Worm (Caenorhabditis elegans) whole organism, young adult: Measurements from ENCODE around the gene C34D4.3.

Source experiments
- C17E4.6 ChIP-seq: fragments of 200-800 bp; sonication (Bioruptor generic); IDR thresholded peaks from 2 replicates; pipeline ENCODE4 v1.3.6; 2022; ENCODE audit warnings: missing genetic modification reagents, missing genetic modification characterization, missing compliant biosample characterization
- F22D6.2 ChIP-seq: sonication (generic microtip); optimal IDR thresholded peaks from 2 replicates; lab custom pipeline; 2016; ENCODE audit warnings: mild to moderate bottlenecking, missing genetic modification characterization, missing compliant biosample characterization
- F37B4.10 ChIP-seq: fragments of 200-800 bp; sonication (Bioruptor generic); IDR thresholded peaks from 2 replicates; pipeline ENCODE4 v1.3.6; 2022; ENCODE audit warnings: missing genetic modification characterization, missing compliant biosample characterization
- F39B2.1 ChIP-seq: fragments of 200-800 bp; sonication (Bioruptor generic); IDR thresholded peaks from 2 replicates; pipeline ENCODE4 v1.3.6; 2022; ENCODE audit warnings: missing genetic modification reagents, missing genetic modification characterization, missing compliant biosample characterization
- F52B5.7 ChIP-seq: sonication (generic microtip); optimal IDR thresholded peaks from 2 replicates; lab custom pipeline; 2016; ENCODE audit warnings: mild to moderate bottlenecking, missing genetic modification characterization, missing compliant biosample characterization
- Y56A3A.18 ChIP-seq: fragments of 200-800 bp; sonication (Bioruptor generic); IDR thresholded peaks from 2 replicates; pipeline ENCODE4 v1.3.6; 2022; ENCODE audit warnings: missing genetic modification reagents, missing genetic modification characterization, missing compliant biosample characterization
- aptf-3 ChIP-seq: fragments of 200-800 bp; sonication (Bioruptor generic); IDR thresholded peaks from 2 replicates; pipeline ENCODE4 v1.3.6; 2022; ENCODE audit warnings: missing genetic modification characterization, missing compliant biosample characterization
- atf-7 ChIP-seq: sonication (generic microtip); optimal IDR thresholded peaks from 2 replicates; lab custom pipeline; 2017; ENCODE audit warnings: mild to moderate bottlenecking, missing genetic modification characterization, missing compliant biosample characterization
- ceh-100 ChIP-seq: fragments of 200-800 bp; sonication (Bioruptor generic); IDR thresholded peaks from 2 replicates; pipeline ENCODE4 v1.3.6; 2022; ENCODE audit warnings: missing genetic modification reagents, missing genetic modification characterization, missing compliant biosample characterization
- ceh-40 ChIP-seq: fragments of 200-800 bp; sonication (Bioruptor generic); IDR thresholded peaks from 2 replicates; pipeline ENCODE4 v1.3.6; 2022; ENCODE audit warnings: missing genetic modification characterization, missing compliant biosample characterization
- dox-1 ChIP-seq: fragments of 200-800 bp; sonication (Bioruptor generic); IDR thresholded peaks from 2 replicates; pipeline ENCODE4 v1.3.6; 2022; ENCODE audit warnings: missing genetic modification reagents, missing genetic modification characterization, missing compliant biosample characterization
- dpl-1 ChIP-seq: fragments of 150-350 bp; optimal IDR thresholded peaks from 2 replicates; lab custom pipeline; 2014; ENCODE audit warnings: missing biosample characterization, missing genetic modification reagents, missing genetic modification characterization
- egl-18 ChIP-seq: fragments of 200-800 bp; sonication (Bioruptor generic); IDR thresholded peaks from 2 replicates; pipeline ENCODE4 v1.3.6; 2022; ENCODE audit warnings: missing genetic modification reagents, missing genetic modification characterization, missing compliant biosample characterization
- him-1 ChIP-seq: sonication (generic microtip); optimal IDR thresholded peaks from 2 replicates; lab custom pipeline; 2016; ENCODE audit warnings: missing genotype, missing genetic modification reagents, missing genetic modification characterization, missing compliant biosample characterization
- hrde-1 ChIP-seq: sonication (generic microtip); optimal IDR thresholded peaks from 2 replicates; lab custom pipeline; 2016; ENCODE audit warnings: missing genetic modification characterization, mild to moderate bottlenecking, missing compliant biosample characterization, moderate library complexity, missing genotype, missing genetic modification reagents, borderline replicate concordance
- let-607 ChIP-seq, 2 experiments: fragments of 200-800 bp in 1 of 2; sonication (Bioruptor generic) in 1 of 2; sonication (generic microtip) in 1 of 2; optimal IDR thresholded peaks; 2 replicates each; lab custom pipeline; 2016 to 2018; ENCODE audit warnings: mild to moderate bottlenecking in 2 of 2, missing compliant biosample characterization in 2 of 2, missing genetic modification characterization in 2 of 2, moderate library complexity in 2 of 2, missing genotype in 1 of 2
- lin-54 ChIP-seq: fragments of 200-800 bp; sonication (Bioruptor generic); optimal IDR thresholded peaks from 2 replicates; lab custom pipeline; 2018; ENCODE audit warnings: mild to moderate bottlenecking, missing genetic modification characterization, missing compliant biosample characterization
- lsl-1 ChIP-seq: fragments of 200-800 bp; sonication (Bioruptor generic); optimal IDR thresholded peaks from 2 replicates; lab custom pipeline; 2018; ENCODE audit warnings: mild to moderate bottlenecking, missing genetic modification characterization, moderate library complexity, missing compliant biosample characterization
- lsy-27 ChIP-seq: sonication (generic microtip); optimal IDR thresholded peaks from 2 replicates; lab custom pipeline; 2017; ENCODE audit warnings: missing genetic modification characterization, mild to moderate bottlenecking, missing compliant biosample characterization, antibody characterized with exemption, missing genotype, borderline replicate concordance; ENCODE audit not compliant: insufficient read depth
- madf-3 ChIP-seq: fragments of 200-800 bp; sonication (Bioruptor generic); IDR thresholded peaks from 2 replicates; pipeline ENCODE4 v1.3.6; 2022; ENCODE audit warnings: missing genetic modification reagents, missing genetic modification characterization, missing compliant biosample characterization
- madf-6 ChIP-seq: fragments of 200-800 bp; sonication (Bioruptor generic); IDR thresholded peaks from 2 replicates; pipeline ENCODE4 v1.3.6; 2022; ENCODE audit warnings: missing genetic modification reagents, missing genetic modification characterization, missing compliant biosample characterization
- madf-8 ChIP-seq: fragments of 200-800 bp; sonication (Bioruptor generic); conservative IDR thresholded peaks from 2 replicates; pipeline ENCODE4 v1.3.6; 2022; ENCODE audit warnings: missing genetic modification reagents, missing genetic modification characterization, missing compliant biosample characterization
- mel-28 ChIP-seq: sonication (generic microtip); optimal IDR thresholded peaks from 2 replicates; lab custom pipeline; 2016; ENCODE audit warnings: borderline replicate concordance, mild to moderate bottlenecking, missing genetic modification characterization, missing compliant biosample characterization
- nhr-120 ChIP-seq: fragments of 200-800 bp; sonication (Bioruptor generic); IDR thresholded peaks from 2 replicates; pipeline ENCODE4 v1.3.6; 2022; ENCODE audit warnings: missing genetic modification characterization, missing compliant biosample characterization
- nhr-80 ChIP-seq: sonication (generic microtip); optimal IDR thresholded peaks from 2 replicates; lab custom pipeline; 2016; ENCODE audit warnings: missing genetic modification characterization, missing compliant biosample characterization
- pbrm-1 ChIP-seq: fragments of 200-800 bp; sonication (Bioruptor generic); IDR thresholded peaks from 2 replicates; pipeline ENCODE4 v1.3.6; 2022; ENCODE audit warnings: missing genetic modification reagents, missing genetic modification characterization, missing compliant biosample characterization
- pha-4 ChIP-seq: fragments of 150-350 bp; sonication (generic microtip); optimal IDR thresholded peaks from 2 replicates; lab custom pipeline; 2014; ENCODE audit warnings: missing biosample characterization, missing genetic modification reagents, missing genetic modification characterization
- sdz-38 ChIP-seq: sonication (generic microtip); optimal IDR thresholded peaks from 2 replicates; lab custom pipeline; 2016; ENCODE audit warnings: missing genotype, missing genetic modification characterization, missing compliant biosample characterization
- snpc-1.1 ChIP-seq: sonication (generic microtip); optimal IDR thresholded peaks from 2 replicates; lab custom pipeline; 2017; ENCODE audit warnings: missing genetic modification characterization, mild to moderate bottlenecking, missing compliant biosample characterization, antibody characterized with exemption, moderate library complexity, missing genotype, missing genetic modification reagents; ENCODE audit not compliant: insufficient read depth
- somi-1 ChIP-seq: fragments of 200-800 bp; sonication (Bioruptor generic); optimal IDR thresholded peaks from 2 replicates; lab custom pipeline; 2018; ENCODE audit warnings: mild to moderate bottlenecking, missing genetic modification characterization, missing compliant biosample characterization
- tlf-1 ChIP-seq: fragments of 200-800 bp; sonication (Bioruptor generic); optimal IDR thresholded peaks from 2 replicates; lab custom pipeline; 2018; ENCODE audit warnings: mild to moderate bottlenecking, missing genetic modification characterization, missing compliant biosample characterization
- unc-130 ChIP-seq: sonication (generic microtip); optimal IDR thresholded peaks from 2 replicates; lab custom pipeline; 2016; ENCODE audit warnings: missing genetic modification reagents, missing genetic modification characterization, missing compliant biosample characterization
- unc-62 ChIP-seq: fragments of 150-350 bp; optimal IDR thresholded peaks from 2 replicates; lab custom pipeline; 2014; ENCODE audit warnings: missing biosample characterization, missing genetic modification reagents, missing genetic modification characterization
- zfh-2 ChIP-seq: fragments of 200-800 bp; sonication (Bioruptor generic); conservative IDR thresholded peaks from 2 replicates; pipeline ENCODE4 v1.3.6; 2022; ENCODE audit warnings: missing genetic modification reagents, missing genetic modification characterization, missing compliant biosample characterization
- zim-3 ChIP-seq: sonication (generic microtip); optimal IDR thresholded peaks from 2 replicates; lab custom pipeline; 2017; ENCODE audit warnings: mild to moderate bottlenecking, missing genetic modification characterization, moderate library complexity, missing compliant biosample characterization
- ztf-22 ChIP-seq: fragments of 200-800 bp; sonication (Bioruptor generic); optimal IDR thresholded peaks from 2 replicates; lab custom pipeline; 2018; ENCODE audit warnings: mild to moderate bottlenecking, missing genetic modification characterization, moderate library complexity, missing compliant biosample characterization
- ztf-28 ChIP-seq: fragments of 200-800 bp; sonication (Bioruptor generic); IDR thresholded peaks from 2 replicates; pipeline ENCODE4 v1.3.6; 2022; ENCODE audit warnings: missing genetic modification reagents, missing genetic modification characterization, missing compliant biosample characterization

C34D4.3 gene

DNA sequence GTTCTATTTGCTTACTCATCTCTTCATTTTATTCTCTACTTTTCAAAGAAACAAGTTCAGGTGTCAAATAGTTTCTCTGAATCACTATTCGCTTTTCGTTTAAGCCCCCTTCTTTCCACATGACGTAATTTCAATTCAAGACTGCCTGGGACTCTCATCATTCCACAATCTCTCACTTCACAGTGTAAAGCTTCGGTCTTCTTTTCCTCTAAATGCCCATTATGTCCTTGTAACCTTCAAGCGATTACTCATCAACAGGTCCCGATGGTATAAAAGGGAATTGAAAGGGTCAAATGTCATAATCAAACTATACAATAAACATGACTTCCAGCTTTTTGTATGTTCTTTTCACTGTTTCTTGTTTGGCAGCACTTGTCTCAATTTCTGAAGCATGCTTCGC lies 25.5 kb downstream of the C34D4.3 start, which contains the start of gene C42D4.3:
C42D4.3 (plus strand) TSS at position 298 of the 400 bp plus-strand sequence.
- TF ChIP-seq ceh-40 (no peak), dox-1 (no peak), hrde-1 (tag; lab: Kevin White, UChicago) (no peak)

DNA sequence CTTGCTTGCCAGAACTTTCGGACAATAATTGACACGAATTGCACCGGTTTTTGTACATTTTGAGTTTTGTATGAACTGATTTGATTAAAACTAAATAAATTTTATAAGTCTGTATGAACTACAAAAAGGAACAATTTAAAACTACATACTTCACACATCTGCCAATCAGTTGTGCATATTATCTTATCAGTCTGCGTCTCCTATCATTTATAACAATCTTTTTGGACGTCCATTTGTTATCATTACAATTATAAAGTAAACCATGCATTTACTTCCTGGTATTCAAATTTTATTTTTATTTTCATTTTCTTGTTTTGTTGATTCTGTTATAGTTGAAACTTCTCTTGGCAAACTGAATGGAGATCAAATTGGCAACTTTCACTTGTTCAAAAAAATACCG lies 26.8 kb downstream of the C34D4.3 start, which contains the start of gene cest-10:
cest-10 (plus strand) TSS at position 254 of the 400 bp plus-strand sequence.
- TF ChIP-seq pbrm-1: no peak
- peak; percentile 72 for TF ChIP-seq nhr-80 (tag; lab: Kevin White, UChicago)
- peak in 1 of 2 experiments; percentile 67 for TF ChIP-seq let-607 (tag; optimal IDR thresholded peaks at IDR 0.05; lab: Kevin White, UChicago)
- TF ChIP-seq unc-62: peak; percentile 54
- TF ChIP-seq ztf-28 (GFP tag; lab: Robert Waterston, UW): no peak
- TF ChIP-seq F52B5.7 (tag; lab: Kevin White, UChicago): no peak

DNA sequence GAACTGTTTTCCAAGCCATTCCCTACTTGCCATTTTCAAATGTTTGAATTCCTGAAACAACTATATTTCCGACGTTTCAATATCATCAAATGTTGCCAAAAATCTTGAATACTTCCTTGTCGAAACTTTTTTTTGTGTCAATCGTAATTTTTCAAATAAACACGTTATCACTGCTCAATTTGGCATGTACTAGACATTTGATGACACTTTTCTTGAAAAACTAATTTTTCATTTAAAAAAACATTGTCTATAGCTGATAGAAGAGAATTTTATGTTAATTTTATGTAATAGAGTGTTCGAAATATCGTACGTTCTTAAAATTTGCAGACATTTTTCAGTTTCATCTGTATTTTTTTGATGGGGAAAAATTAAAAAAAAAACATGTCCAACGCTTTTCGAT lies 29.4 kb downstream of the C34D4.3 start:
- TF ChIP-seq Y56A3A.18 (GFP tag; lab: Robert Waterston, UW): no peak
- peak; percentile 60 to 85 for TF ChIP-seq let-607 (tag; optimal IDR thresholded peaks at IDR 0.05; lab: Kevin White, UChicago)
- TF ChIP-seq C17E4.6 (GFP tag; lab: Robert Waterston, UW): no peak
- no peak for TF ChIP-seq sdz-38 (tag; lab: Kevin White, UChicago)
- no peak for TF ChIP-seq atf-7
- TF ChIP-seq nhr-80 (tag; lab: Kevin White, UChicago): peak; percentile 78
- peak; percentile 47 for TF ChIP-seq ztf-22
- peak; percentile 75 for TF ChIP-seq unc-62
- TF ChIP-seq lsy-27 (tag; lab: Kevin White, UChicago): no peak
- TF ChIP-seq pha-4 (tag; lab: Kevin White, UChicago): peak; percentile 36

DNA sequence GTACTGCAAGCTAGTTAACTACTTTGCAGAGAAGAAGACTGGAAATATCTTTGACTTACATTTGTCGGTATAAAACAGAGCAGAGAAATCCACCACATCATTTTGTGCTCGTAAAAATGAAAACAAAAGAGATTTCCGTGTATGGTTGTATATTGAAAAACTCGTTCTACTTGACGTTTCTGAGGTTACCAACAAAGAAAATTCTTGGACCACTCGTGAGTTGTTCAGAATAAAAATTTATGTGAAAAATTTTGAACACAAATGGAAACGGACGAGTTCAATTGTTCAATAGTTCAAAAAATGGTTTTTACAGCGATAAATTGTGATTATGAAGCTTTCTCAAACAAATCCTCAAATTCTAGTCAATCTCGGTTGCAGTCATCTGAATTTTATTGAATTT lies 31.1 kb downstream of the C34D4.3 start, which contains the start of gene clec-179:
clec-179 (minus strand) TSS at position 101 of the 400 bp plus-strand sequence.
- TF ChIP-seq snpc-1.1 (tag; lab: Kevin White, UChicago) (no peak), egl-18 (GFP tag; lab: Robert Waterston, UW) (no peak), hrde-1 (tag; lab: Kevin White, UChicago) (no peak), sdz-38 (tag; lab: Kevin White, UChicago) (no peak), lsy-27 (tag; lab: Kevin White, UChicago) (no peak), madf-8 (GFP tag; lab: Robert Waterston, UW) (no peak), lsl-1 (no peak), zim-3 (tag; lab: Kevin White, UChicago) (no peak)

ce11 chrIV:7186756-7187155 lies 33.3 kb downstream of the C34D4.3 start, which contains the start of gene str-249:
str-249 (minus strand) TSS chrIV:7186856.
- TF ChIP-seq madf-6 (GFP tag; lab: Robert Waterston, UW) (no peak), ceh-100 (GFP tag; lab: Robert Waterston, UW) (no peak), unc-130 (GFP tag; lab: Kevin White, UChicago) (no peak), mel-28 (tag; lab: Kevin White, UChicago) (no peak), F37B4.10 (no peak), F39B2.1 (GFP tag; lab: Robert Waterston, UW) (no peak), dpl-1 (GFP tag; lab: Kevin White, UChicago) (no peak), zfh-2 (GFP tag; lab: Robert Waterston, UW) (no peak), lin-54 (GFP tag; lab: Kevin White, UChicago) (no peak), nhr-120 (GFP tag; lab: Robert Waterston, UW) (no peak), aptf-3 (GFP tag; lab: Robert Waterston, UW) (no peak), him-1 (tag; lab: Kevin White, UChicago) (no peak), F22D6.2 (no peak), somi-1 (GFP tag; lab: Kevin White, UChicago) (no peak), tlf-1 (GFP tag; lab: Kevin White, UChicago) (no peak), zim-3 (tag; lab: Kevin White, UChicago) (no peak), madf-3 (GFP tag; lab: Robert Waterston, UW) (no peak)
